Fruit fly (Drosophila melanogaster): ENCODE results near the gene CG15525.

CG15525 gene

dm6 chr3R:30021009-30021408, 23.5 kb upstream of the CG15525 start (continued):
- no peak for TF ChIP-seq cg (GFP tag; optimal IDR thresholded peaks at IDR 0.05)
- no peak for TF ChIP-seq lilli (GFP tag; optimal IDR thresholded peaks at IDR 0.05)
- no peak for TF ChIP-seq Hsf (GFP tag; optimal IDR thresholded peaks at IDR 0.05)
- TF ChIP-seq lmd (GFP tag; IDR thresholded peaks at IDR 0.05) = peak; percentile 30; the same call in 1 of the 2 replicates
- TF ChIP-seq CG30403 (GFP tag; optimal IDR thresholded peaks at IDR 0.05) = peak; percentile 44
- peak; percentile 44; the same call in 1 of the 2 replicates for TF ChIP-seq CG6689 (GFP tag; IDR thresholded peaks at IDR 0.05)
- TF ChIP-seq ftz-f1 (GFP tag; optimal IDR thresholded peaks at IDR 0.05) = no peak
- TF ChIP-seq ara (GFP tag; IDR thresholded peaks at IDR 0.05) = peak; percentile 39; the same call in 1 of the 2 replicates
- peak; percentile 18 for TF ChIP-seq CG17829 (tag; optimal IDR thresholded peaks at IDR 0.05)
- TF ChIP-seq CG7839 (tag; optimal IDR thresholded peaks at IDR 0.05) = peak; percentile 22
- TF ChIP-seq ap (GFP tag; IDR thresholded peaks at IDR 0.05) = 0 out of 2 replicates have a peak, but pooled peaks have one; percentile 8
- TF ChIP-seq Ets65A (GFP tag) = no peak

DNA sequence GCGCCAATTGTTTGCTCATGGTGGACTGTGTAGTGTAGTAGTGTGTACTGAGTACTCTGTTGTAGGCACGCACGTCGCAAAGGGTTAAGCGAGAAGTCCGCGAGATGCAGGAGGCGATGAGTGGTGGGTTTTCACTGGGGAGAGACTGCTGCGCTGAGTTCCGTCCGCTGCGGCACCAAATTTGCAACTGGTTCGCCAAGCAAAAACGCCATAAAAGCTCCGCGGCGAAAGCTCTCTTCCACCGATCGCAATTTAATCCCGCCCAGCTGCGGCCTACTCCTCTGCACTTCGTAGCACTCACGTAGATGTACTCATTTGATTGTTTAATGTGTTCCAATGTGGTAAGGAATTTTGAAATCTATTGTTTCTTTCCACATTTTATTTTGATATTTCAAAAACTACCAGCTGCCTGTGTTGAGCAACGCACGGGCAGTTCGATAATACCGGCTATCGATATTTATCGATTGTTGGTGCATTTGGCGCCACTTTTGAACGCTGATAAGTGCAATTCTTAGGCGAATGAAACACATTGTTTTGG, 17.6 kb upstream of the CG15525 start, which contains the start of gene CG7920:
TSS of gene CG7920 (minus strand) at position 308 of the 538 bp plus-strand sequence.
- no peak for TF ChIP-seq otp (GFP tag; IDR thresholded peaks at IDR 0.05)
- TF ChIP-seq amos (GFP tag; IDR thresholded peaks at IDR 0.05; ENCODE audit: partially characterized antibody) = peak; percentile 81
- peak; percentile 24 for TF ChIP-seq CG12071 (GFP tag; optimal IDR thresholded peaks at IDR 0.05)
- peak; percentile 75 for TF ChIP-seq Opbp (GFP tag; IDR thresholded peaks at IDR 0.05; ENCODE audit: partially characterized antibody)
- TF ChIP-seq Neu2 (GFP tag; optimal IDR thresholded peaks at IDR 0.05; ENCODE audit: borderline replicate concordance) = no peak
- TF ChIP-seq eyg (GFP tag; optimal IDR thresholded peaks at IDR 0.05) = peak; percentile 34
- peak; percentile 0 for TF ChIP-seq CG7987 (GFP tag; optimal IDR thresholded peaks at IDR 0.05)
- peak; percentile 44 for TF ChIP-seq stwl (tag; optimal IDR thresholded peaks at IDR 0.05)
- TF ChIP-seq Poxn (GFP tag; IDR thresholded peaks at IDR 0.05) = no peak
- no peak for TF ChIP-seq CG7839 (tag; optimal IDR thresholded peaks at IDR 0.05)
- no peak for TF ChIP-seq CG10209 (GFP tag; optimal IDR thresholded peaks at IDR 0.05)
- TF ChIP-seq gce (GFP tag; IDR thresholded peaks at IDR 0.05) = no peak
- TF ChIP-seq CG12104 (GFP tag; optimal IDR thresholded peaks at IDR 0.05) = peak; percentile 16
- no peak for TF ChIP-seq pum (GFP tag; optimal IDR thresholded peaks at IDR 0.05)
- TF ChIP-seq ato (GFP tag; IDR thresholded peaks at IDR 0.05; ENCODE audit: partially characterized antibody) = peak; percentile 61; the same call in 1 of the 2 replicates
- TF ChIP-seq hbn (GFP tag; IDR thresholded peaks at IDR 0.05; ENCODE audit: partially characterized antibody) = peak; percentile 54; the same call in 1 of the 2 replicates
- peak; percentile 71 for TF ChIP-seq HLH4C (GFP tag; IDR thresholded peaks at IDR 0.05; ENCODE audit: partially characterized antibody)
- TF ChIP-seq CG42726 (GFP tag; IDR thresholded peaks at IDR 0.05; ENCODE audit: partially characterized antibody) = peak; percentile 46; the same call in 1 of the 2 replicates
- TF ChIP-seq NfI (GFP tag; optimal IDR thresholded peaks at IDR 0.05) = peak; percentile 25
- TF ChIP-seq CG10321 (GFP tag; IDR thresholded peaks at IDR 0.05) = 0 out of 2 replicates have a peak, but pooled peaks have one; percentile 27
- no peak for TF ChIP-seq Usf (GFP tag; optimal IDR thresholded peaks at IDR 0.05)
- TF ChIP-seq wdn (GFP tag; IDR thresholded peaks at IDR 0.05) = no peak
- no peak for TF ChIP-seq CG11696 (GFP tag; IDR thresholded peaks at IDR 0.05)
- TF ChIP-seq E2f1 (GFP tag; IDR thresholded peaks at IDR 0.05) = peak; percentile 6; the same call in 1 of the 2 replicates
- TF ChIP-seq MBD-R2 (GFP tag; IDR thresholded peaks at IDR 0.05) = peak; percentile 29; the same call in 1 of the 2 replicates
- no peak for TF ChIP-seq CG17359 (tag; optimal IDR thresholded peaks at IDR 0.05)
- peak; percentile 79 for TF ChIP-seq CG13624 (GFP tag; optimal IDR thresholded peaks at IDR 0.05)
- no peak for TF ChIP-seq CG5180 (GFP tag; optimal IDR thresholded peaks at IDR 0.05)
- peak; percentile 34 for TF ChIP-seq CoRest (tag; optimal IDR thresholded peaks at IDR 0.05)
- TF ChIP-seq CG18262 (tag; optimal IDR thresholded peaks at IDR 0.05) = peak; percentile 51
- TF ChIP-seq mirr (GFP tag; optimal IDR thresholded peaks at IDR 0.05) = peak; percentile 1
- peak; percentile 68 for TF ChIP-seq HmgZ (tag; optimal IDR thresholded peaks at IDR 0.05)
- TF ChIP-seq Lpt (GFP tag; optimal IDR thresholded peaks at IDR 0.05) = no peak
- TF ChIP-seq CG13894 (tag; optimal IDR thresholded peaks at IDR 0.05) = peak; percentile 59
- TF ChIP-seq Xbp1 (GFP tag; optimal IDR thresholded peaks at IDR 0.05) = peak; percentile 19
- TF ChIP-seq CG3065 (GFP tag; optimal IDR thresholded peaks at IDR 0.05) = no peak
- no peak for TF ChIP-seq wor (GFP tag; IDR thresholded peaks at IDR 0.05)
- peak; percentile 22 for TF ChIP-seq lilli (GFP tag; optimal IDR thresholded peaks at IDR 0.05)
